Worm (Caenorhabditis elegans) whole organism, mixed stage, embryonic: Measurements from ENCODE around the gene srx-9.

ENCODE experiments used
- blmp-1 ChIP-seq: fragments of 150-350 bp; optimal IDR thresholded peaks from 2 replicates; lab custom pipeline; 2014; ENCODE audit warnings: missing biosample characterization, missing genetic modification characterization
- ces-1 ChIP-seq: fragments of 150-350 bp; optimal IDR thresholded peaks from 2 replicates; lab custom pipeline; 2014; ENCODE audit warnings: missing biosample characterization, missing genetic modification reagents, missing genetic modification characterization
- ham-2 ChIP-seq: fragments of 200-800 bp; sonication (Bioruptor generic); optimal IDR thresholded peaks from 2 replicates; lab custom pipeline; 2018; ENCODE audit warnings: mild to moderate bottlenecking, missing genetic modification characterization, missing compliant biosample characterization
- lin-13 ChIP-seq: fragments of 150-350 bp; optimal IDR thresholded peaks from 2 replicates; lab custom pipeline; 2014; ENCODE audit warnings: missing biosample characterization, missing genetic modification characterization
- lsy-2 ChIP-seq: fragments of 150-350 bp; optimal IDR thresholded peaks from 2 replicates; lab custom pipeline; 2014; ENCODE audit warnings: missing biosample characterization, missing genetic modification characterization
- pha-4 ChIP-seq: fragments of 150-350 bp; optimal IDR thresholded peaks from 2 replicates; lab custom pipeline; 2018; ENCODE audit warnings: missing biosample characterization, missing genetic modification reagents, missing genetic modification characterization

DNA sequence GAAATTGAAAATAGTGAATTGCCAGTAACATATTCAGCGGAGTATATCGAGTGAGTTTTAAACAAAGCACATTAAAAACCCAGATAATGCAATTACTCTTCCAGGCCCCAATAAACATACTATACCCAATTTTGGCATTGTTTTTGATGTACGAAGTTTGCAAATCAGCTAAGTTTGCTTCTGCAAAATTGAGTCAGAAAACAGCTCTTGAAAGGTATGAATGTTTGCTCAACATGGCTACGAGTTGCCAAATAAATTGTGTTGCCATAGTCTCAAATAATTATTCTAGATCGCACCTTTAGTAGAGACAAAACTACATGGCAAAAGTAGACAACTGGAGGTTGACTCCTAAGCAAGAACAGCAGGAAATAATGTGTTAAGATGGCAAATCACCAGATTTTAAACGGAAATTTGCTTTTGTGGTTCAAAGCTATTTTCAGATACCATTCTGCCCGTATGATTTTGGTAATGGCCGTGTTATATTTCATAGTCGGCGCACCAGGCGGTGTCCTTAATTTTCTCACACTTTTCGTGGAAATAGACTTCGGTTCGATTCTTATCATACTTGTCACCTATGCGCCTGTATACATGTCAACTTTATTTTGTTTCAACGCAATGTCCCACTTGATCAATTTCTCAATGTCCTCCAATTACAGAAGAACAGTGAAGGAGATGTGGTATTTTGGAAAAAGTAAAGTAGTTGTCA lies 37.3 kb upstream of the srx-9 start:
- TF ChIP-seq blmp-1 (tag; lab: Kevin White, UChicago) (no peak), pha-4 (tag; lab: Kevin White, UChicago) (no peak), lsy-2 (no peak), ces-1 (GFP tag; lab: Kevin White, UChicago) (no peak), lin-13 (no peak), ham-2 (GFP tag; lab: Kevin White, UChicago) (no peak)
